Fruit fly (Drosophila melanogaster) whole organism, embryonic: ENCODE data around the gene mTerf3.
A peak's percentile ranks its signal among the peaks of the same experiment; 100 is the strongest.

Experiments
- Atf6 ChIP-seq: fragments of 200-800 bp; sonication (Bioruptor generic); IDR thresholded peaks from 2 replicates; pipeline ENCODE4 v1.3.6; 2022; ENCODE audit warnings: missing biosample characterization, missing genetic modification characterization
- Bdp1 ChIP-seq: fragments of 200-800 bp; sonication (Bioruptor generic); optimal IDR thresholded peaks from 3 replicates; lab custom pipeline; 2016; ENCODE audit warnings: missing biosample characterization, missing genetic modification characterization
- CG10979 ChIP-seq: fragments of 200-800 bp; sonication (Bioruptor generic); optimal IDR thresholded peaks from 2 replicates; lab custom pipeline; 2018; ENCODE audit warnings: missing biosample characterization, mild to moderate bottlenecking, missing genetic modification characterization, moderate library complexity
- CG12219 ChIP-seq: fragments of 200-800 bp; sonication (Bioruptor generic); optimal IDR thresholded peaks from 3 replicates; lab custom pipeline; 2018; ENCODE audit warnings: missing biosample characterization, mild to moderate bottlenecking, missing genetic modification characterization
- CG13624 ChIP-seq: fragments of 200-800 bp; sonication (Bioruptor generic); optimal IDR thresholded peaks from 2 replicates; lab custom pipeline; 2016; ENCODE audit warnings: missing biosample characterization, missing genetic modification characterization
- CG14441 ChIP-seq: fragments of 200-800 bp; sonication (Bioruptor generic); IDR thresholded peaks from 2 replicates; pipeline ENCODE4 v1.3.6; 2022; ENCODE audit warnings: missing biosample characterization, missing genetic modification characterization
- CG14860 ChIP-seq: fragments of 200-800 bp; sonication (Bioruptor generic); IDR thresholded peaks from 3 replicates; pipeline ENCODE4 v1.3.6; 2022; ENCODE audit warnings: missing biosample characterization, missing genetic modification characterization; ENCODE audit not compliant: partially characterized antibody
- CG15269 ChIP-seq: fragments of 200-800 bp; sonication (Bioruptor generic); optimal IDR thresholded peaks from 2 replicates; lab custom pipeline; 2018; ENCODE audit warnings: missing biosample characterization, mild to moderate bottlenecking, missing genetic modification characterization, moderate library complexity
- CG17186 ChIP-seq: fragments of 200-800 bp; sonication (Bioruptor generic); optimal IDR thresholded peaks from 3 replicates; lab custom pipeline; 2017; ENCODE audit warnings: missing biosample characterization, missing genetic modification reagents, missing genetic modification characterization
- CG17361 ChIP-seq: fragments of 200-800 bp; sonication (Bioruptor generic); IDR thresholded peaks from 3 replicates; pipeline ENCODE4 v1.3.6; 2022; ENCODE audit warnings: missing biosample characterization, missing genetic modification characterization
- CG17802 ChIP-seq: fragments of 200-800 bp; sonication (Bioruptor generic); optimal IDR thresholded peaks from 2 replicates; lab custom pipeline; 2018; ENCODE audit warnings: missing biosample characterization, mild to moderate bottlenecking, missing genetic modification characterization, moderate library complexity
- CG1792 ChIP-seq: fragments of 200-800 bp; sonication (Bioruptor generic); optimal IDR thresholded peaks from 2 replicates; lab custom pipeline; 2016; ENCODE audit warnings: missing biosample characterization, missing genetic modification characterization
- CG4617 ChIP-seq: fragments of 200-800 bp; sonication (Bioruptor generic); optimal IDR thresholded peaks from 3 replicates; lab custom pipeline; 2016; ENCODE audit warnings: missing biosample characterization, missing genetic modification characterization, borderline replicate concordance
- CG6765 ChIP-seq: fragments of 200-800 bp; sonication (Bioruptor generic); optimal IDR thresholded peaks from 3 replicates; lab custom pipeline; 2017; ENCODE audit warnings: missing biosample characterization, mild to moderate bottlenecking, missing genetic modification characterization
- D ChIP-seq, 2 experiments: fragments of 200-800 bp in 1 of 2; fragments of >200 bp in 1 of 2; sonication (Bioruptor generic) in 1 of 2; optimal IDR thresholded peaks; 2 replicates in 1 of 2; 3 replicates in 1 of 2; lab custom pipeline; 2017; ENCODE audit warnings: mild to moderate bottlenecking in 1 of 2, missing biosample characterization in 1 of 2, missing genetic modification characterization in 1 of 2, missing genetic modification reagents in 1 of 2
- Dip3 ChIP-seq: fragments of 200-800 bp; sonication (Bioruptor generic); optimal IDR thresholded peaks from 3 replicates; lab custom pipeline; 2016; ENCODE audit warnings: missing biosample characterization, missing genetic modification characterization
- GATAe ChIP-seq: fragments of 200-800 bp; sonication (Bioruptor generic); conservative IDR thresholded peaks from 2 replicates; pipeline ENCODE4 v1.3.6; 2022; ENCODE audit warnings: missing biosample characterization, missing genetic modification characterization
- Gsc ChIP-seq: fragments of 200-800 bp; sonication (Bioruptor generic); IDR thresholded peaks from 2 replicates; pipeline ENCODE4 v1.3.6; 2022; ENCODE audit warnings: missing biosample characterization, missing genetic modification characterization
- HLHmδ ChIP-seq: fragments of 200-800 bp; sonication (Bioruptor generic); optimal IDR thresholded peaks from 2 replicates; lab custom pipeline; 2018; ENCODE audit warnings: missing biosample characterization, mild to moderate bottlenecking, missing genetic modification characterization, moderate library complexity
- Hmx ChIP-seq: fragments of 200-800 bp; sonication (Bioruptor generic); optimal IDR thresholded peaks from 2 replicates; lab custom pipeline; 2016; ENCODE audit warnings: missing biosample characterization, missing genetic modification characterization
- Max ChIP-seq: fragments of 200-800 bp; sonication (Bioruptor generic); optimal IDR thresholded peaks from 2 replicates; lab custom pipeline; 2016; ENCODE audit warnings: missing biosample characterization, mild to moderate bottlenecking, missing genetic modification characterization
- Nf-YC ChIP-seq: fragments of 200-800 bp; optimal IDR thresholded peaks from 3 replicates; lab custom pipeline; 2019; ENCODE audit warnings: missing biosample characterization, mild to moderate bottlenecking, missing genetic modification characterization, moderate library complexity
- Oli ChIP-seq: fragments of 200-800 bp; sonication (Bioruptor generic); optimal IDR thresholded peaks from 2 replicates; lab custom pipeline; 2018; ENCODE audit warnings: missing biosample characterization, mild to moderate bottlenecking, missing genetic modification characterization, moderate library complexity
- Sox100B ChIP-seq: fragments of 200-800 bp; sonication (Bioruptor generic); optimal IDR thresholded peaks from 3 replicates; lab custom pipeline; 2018; ENCODE audit warnings: missing biosample characterization, mild to moderate bottlenecking, missing genetic modification characterization
- Vsx1 ChIP-seq: fragments of 200-800 bp; sonication (Bioruptor generic); optimal IDR thresholded peaks from 2 replicates; lab custom pipeline; 2017; ENCODE audit warnings: missing biosample characterization, mild to moderate bottlenecking, missing genetic modification characterization, missing genetic modification reagents
- ash1 ChIP-seq: fragments of 200-800 bp; sonication (Bioruptor generic); optimal IDR thresholded peaks from 2 replicates; lab custom pipeline; 2018; ENCODE audit warnings: missing biosample characterization, mild to moderate bottlenecking, missing genetic modification characterization
- bsh ChIP-seq, 2 experiments: fragments of 200-800 bp; sonication (Bioruptor generic); optimal IDR thresholded peaks; 2 replicates each; lab custom pipeline; 2017 to 2018; ENCODE audit warnings: mild to moderate bottlenecking in 2 of 2, missing biosample characterization in 2 of 2, missing genetic modification characterization in 2 of 2, moderate library complexity in 1 of 2
- chn ChIP-seq: fragments of 200-800 bp; sonication (Bioruptor generic); optimal IDR thresholded peaks from 2 replicates; lab custom pipeline; 2016; ENCODE audit warnings: missing biosample characterization, missing genetic modification characterization
- dpn ChIP-seq, 2 experiments: fragments of 200-800 bp; sonication (Bioruptor generic); optimal IDR thresholded peaks; 3 replicates each; lab custom pipeline; 2016; ENCODE audit warnings: missing biosample characterization in 2 of 2, missing genetic modification characterization in 2 of 2
- dysf ChIP-seq: fragments of 200-800 bp; sonication (Bioruptor generic); IDR thresholded peaks from 3 replicates; pipeline ENCODE4 v1.3.6; 2022; ENCODE audit warnings: missing biosample characterization, missing genetic modification characterization
- fd102C ChIP-seq: fragments of 200-800 bp; sonication (Bioruptor generic); optimal IDR thresholded peaks from 2 replicates; lab custom pipeline; 2018; ENCODE audit warnings: missing biosample characterization, mild to moderate bottlenecking, missing genetic modification characterization, moderate library complexity
- gsb ChIP-seq: fragments of 200-800 bp; sonication (Bioruptor generic); IDR thresholded peaks from 2 replicates; pipeline ENCODE4 v1.3.6; 2022; ENCODE audit warnings: missing biosample characterization, missing genetic modification characterization
- gt ChIP-seq: fragments of 200-800 bp; sonication (Bioruptor generic); IDR thresholded peaks from 2 replicates; pipeline ENCODE4 v1.3.6; 2022; ENCODE audit warnings: missing biosample characterization, missing genetic modification characterization
- hbn ChIP-seq: fragments of 200-800 bp; sonication (Bioruptor generic); IDR thresholded peaks from 2 replicates; pipeline ENCODE4 v1.3.6; 2022; ENCODE audit warnings: missing biosample characterization, missing genetic modification characterization; ENCODE audit not compliant: partially characterized antibody
- mld ChIP-seq: fragments of 200-800 bp; sonication (Bioruptor generic); IDR thresholded peaks from 3 replicates; pipeline ENCODE4 v1.3.6; 2022; ENCODE audit warnings: missing biosample characterization, missing genetic modification characterization; ENCODE audit not compliant: partially characterized antibody
- onecut ChIP-seq: fragments of 200-800 bp; sonication (Bioruptor generic); IDR thresholded peaks from 2 replicates; pipeline ENCODE4 v1.3.6; 2022; ENCODE audit warnings: missing biosample characterization, missing genetic modification characterization
- pan ChIP-seq, 4 experiments: fragments of >200 bp in 3 of 4; fragments of 200-800 bp in 1 of 4; sonication (Bioruptor generic) in 1 of 4; optimal IDR thresholded peaks in 3 of 4; IDR thresholded peaks in 1 of 4; 2 replicates each; pipeline versions ENCODE4 v1.3.6 to Lab custom; 2017 to 2022; ENCODE audit warnings: missing biosample characterization in 2 of 4, missing genetic modification characterization in 2 of 4, mixed read lengths in 1 of 4
- pb ChIP-seq: fragments of 200-800 bp; sonication (Bioruptor generic); optimal IDR thresholded peaks from 3 replicates; lab custom pipeline; 2016; ENCODE audit warnings: missing biosample characterization, missing genetic modification characterization
- pum ChIP-seq: fragments of 200-800 bp; sonication (Bioruptor generic); optimal IDR thresholded peaks from 2 replicates; lab custom pipeline; 2016; ENCODE audit warnings: missing biosample characterization, missing genetic modification characterization
- sd ChIP-seq: fragments of 200-800 bp; sonication (Bioruptor generic); optimal IDR thresholded peaks from 3 replicates; lab custom pipeline; 2018; ENCODE audit warnings: missing biosample characterization, mild to moderate bottlenecking, missing genetic modification characterization, moderate library complexity
- tap ChIP-seq: fragments of 200-800 bp; optimal IDR thresholded peaks from 3 replicates; lab custom pipeline; 2019; ENCODE audit warnings: missing biosample characterization, mild to moderate bottlenecking, missing genetic modification characterization, moderate library complexity
- tgo ChIP-seq: fragments of 200-800 bp; sonication (Bioruptor generic); IDR thresholded peaks from 3 replicates; pipeline ENCODE4 v1.3.6; 2022; ENCODE audit warnings: missing biosample characterization, missing genetic modification characterization
- tll ChIP-seq, 2 experiments: fragments of 200-800 bp in 1 of 2; fragments of >200 bp in 1 of 2; sonication (Bioruptor generic) in 1 of 2; optimal IDR thresholded peaks; 2 replicates each; lab custom pipeline; 2017 to 2019; ENCODE audit warnings: missing biosample characterization in 2 of 2, missing genetic modification characterization in 2 of 2, mild to moderate bottlenecking in 1 of 2, moderate library complexity in 1 of 2
- tup ChIP-seq: fragments of 200-800 bp; sonication (Bioruptor generic); optimal IDR thresholded peaks from 2 replicates; lab custom pipeline; 2016; ENCODE audit warnings: missing biosample characterization, mild to moderate bottlenecking, missing genetic modification characterization, moderate library complexity
- wdn ChIP-seq: fragments of 200-800 bp; sonication (Bioruptor generic); IDR thresholded peaks from 2 replicates; pipeline ENCODE4 v1.3.6; 2022; ENCODE audit warnings: missing biosample characterization, missing genetic modification characterization
- zfh1 ChIP-seq: fragments of 200-800 bp; sonication (Bioruptor generic); IDR thresholded peaks from 3 replicates; pipeline ENCODE4 v1.3.6; 2022; ENCODE audit warnings: missing biosample characterization, missing genetic modification characterization

The mTerf3 gene

DNA sequence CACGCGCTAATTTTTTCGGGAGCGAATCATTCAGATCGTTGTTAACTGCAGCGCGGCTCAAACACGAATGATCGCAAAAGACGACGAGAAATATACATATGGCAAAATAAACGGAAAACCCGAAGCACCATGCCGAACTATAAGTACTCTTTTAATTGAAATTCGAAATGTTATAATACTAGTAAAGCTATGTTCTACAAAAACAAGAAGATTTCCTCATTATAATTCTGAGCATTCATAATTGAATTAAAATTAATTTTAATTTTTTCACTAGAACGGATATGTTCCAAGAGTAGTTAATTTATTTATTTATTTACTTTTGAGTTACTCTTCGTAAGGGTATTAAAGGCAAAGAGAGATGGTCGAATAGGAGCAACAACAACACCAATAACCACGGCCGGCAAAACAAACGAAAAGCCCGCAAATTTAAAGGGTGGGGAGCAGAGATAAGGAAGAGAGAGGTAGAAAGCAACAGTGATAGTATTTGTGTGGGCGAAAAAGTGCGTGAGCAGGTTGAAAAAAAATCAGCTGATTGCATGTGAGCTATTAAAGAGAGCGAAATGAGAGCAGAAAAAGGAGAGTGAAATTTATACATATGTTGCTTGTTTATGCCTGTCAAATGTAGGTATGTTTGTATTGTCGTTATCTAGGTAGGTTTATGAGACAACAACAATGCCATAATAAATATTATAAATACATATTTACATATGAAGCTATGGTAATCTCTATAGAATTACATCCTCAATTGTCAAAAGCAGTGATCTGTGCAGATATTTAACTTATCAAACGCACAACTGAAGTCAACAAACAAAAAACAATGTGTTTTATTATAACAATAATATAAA is 26.9 kb downstream of the mTerf3 start (continued):
- peak; percentile 35 for TF ChIP-seq Nf-YC (tag; lab: Kevin White, UChicago)
- TF ChIP-seq Hmx: peak; percentile 57
- peak; percentile 23 for TF ChIP-seq CG12219 (GFP tag; lab: Kevin White, UChicago)
- no peak for TF ChIP-seq CG14860 (GFP tag; lab: Robert Waterston, UW)
- peak; percentile 78 for TF ChIP-seq Oli (tag; lab: Kevin White, UChicago)
- TF ChIP-seq CG13624: peak; percentile 51
- TF ChIP-seq HLHmδ (GFP tag; lab: Kevin White, UChicago): no peak
- TF ChIP-seq tgo (GFP tag; lab: Robert Waterston, UW): peak; percentile 86
- no peak for TF ChIP-seq pum
- peak; percentile 43 for TF ChIP-seq onecut (GFP tag; lab: Robert Waterston, UW)
- TF ChIP-seq CG10979: peak; percentile 23
- no peak for TF ChIP-seq tll (GFP tag; optimal IDR thresholded peaks at IDR 0.05; lab: Kevin White, UChicago)
- TF ChIP-seq CG14441 (GFP tag; lab: Robert Waterston, UW): peak; percentile 78
- TF ChIP-seq Vsx1 (GFP tag; lab: Kevin White, UChicago): peak; percentile 53
- TF ChIP-seq CG17802 (tag; lab: Kevin White, UChicago): no peak
- no peak for TF ChIP-seq pb (GFP tag; lab: Kevin White, UChicago)
- peak; percentile 87 for TF ChIP-seq dysf (GFP tag; lab: Robert Waterston, UW)
- peak; percentile 12 for TF ChIP-seq Max
- TF ChIP-seq Dip3 (GFP tag; lab: Kevin White, UChicago): peak; percentile 67
- TF ChIP-seq Sox100B (GFP tag; lab: Kevin White, UChicago): peak; percentile 58
- no peak for TF ChIP-seq mld
- TF ChIP-seq tap (tag; lab: Kevin White, UChicago): peak; percentile 72
- peak; percentile 32 to 57 for TF ChIP-seq bsh (GFP tag; optimal IDR thresholded peaks at IDR 0.05; lab: Kevin White, UChicago)
- TF ChIP-seq ash1 (GFP tag; lab: Kevin White, UChicago): no peak
- peak; percentile 88 for TF ChIP-seq Atf6 (GFP tag; lab: Robert Waterston, UW)
- peak; percentile 13 for TF ChIP-seq CG1792 (GFP tag; lab: Kevin White, UChicago)
- peak; percentile 81 for TF ChIP-seq CG15269
- TF ChIP-seq zfh1 (GFP tag; lab: Robert Waterston, UW): peak; percentile 68; the same call in 2 of the 3 replicates
- TF ChIP-seq dpn (GFP tag; optimal IDR thresholded peaks at IDR 0.05; lab: Kevin White, UChicago): peak; percentile 2 to 58
- TF ChIP-seq GATAe (GFP tag; lab: Robert Waterston, UW): 0 out of 2 replicates have a peak, but pooled peaks have one; percentile 27
- peak; percentile 6 for TF ChIP-seq fd102C (GFP tag; lab: Kevin White, UChicago)
- no peak for TF ChIP-seq gt (GFP tag; lab: Robert Waterston, UW)
- peak; percentile 19 for TF ChIP-seq sd
- no peak for TF ChIP-seq pan (optimal IDR thresholded peaks at IDR 0.05; lab: Kevin White, UChicago)
- peak in 1 of 2 experiments; percentile 87 for TF ChIP-seq pan (GFP tag; optimal IDR thresholded peaks at IDR 0.05 in 1 of 2, IDR thresholded peaks at IDR 0.05 in 1 of 2)
- TF ChIP-seq chn (GFP tag; lab: Kevin White, UChicago): no peak
- no peak for TF ChIP-seq hbn (GFP tag; lab: Robert Waterston, UW)
- no peak for TF ChIP-seq Gsc (GFP tag; lab: Robert Waterston, UW)
- no peak for TF ChIP-seq CG17186
- 0 out of 2 replicates have a peak, but pooled peaks have one; percentile 41 for TF ChIP-seq gsb (GFP tag; lab: Robert Waterston, UW)
- no peak for TF ChIP-seq D (optimal IDR thresholded peaks at IDR 0.05; lab: Kevin White, UChicago)
- no peak for TF ChIP-seq D (GFP tag; optimal IDR thresholded peaks at IDR 0.05; lab: Kevin White, UChicago)
- peak; percentile 66 for TF ChIP-seq wdn (GFP tag; lab: Robert Waterston, UW)
- peak; percentile 22 for TF ChIP-seq Bdp1
- peak; percentile 23 for TF ChIP-seq CG4617
- peak; percentile 42 for TF ChIP-seq CG6765 (GFP tag; lab: Kevin White, UChicago)
- TF ChIP-seq tup (GFP tag; lab: Kevin White, UChicago): no peak
- TF ChIP-seq CG17361 (GFP tag; lab: Robert Waterston, UW): peak; percentile 69
